Worm (Caenorhabditis elegans) whole organism, L1 larva: ENCODE measurements around the gene Y41C4A.22.

ENCODE experiments used
- C16A3.4 ChIP-seq: fragments of 150-350 bp; optimal IDR thresholded peaks from 2 replicates; lab custom pipeline; 2014; ENCODE audit warnings: missing biosample characterization, missing genetic modification characterization
- C34B4.2 ChIP-seq: sonication (generic microtip); optimal IDR thresholded peaks from 2 replicates; lab custom pipeline; 2017; ENCODE audit warnings: mild to moderate bottlenecking, missing genetic modification characterization, missing compliant biosample characterization
- F16B12.6 ChIP-seq: fragments of 150-350 bp; optimal IDR thresholded peaks from 2 replicates; lab custom pipeline; 2014; ENCODE audit warnings: missing biosample characterization, missing genetic modification characterization
- alr-1 ChIP-seq: fragments of 200-800 bp; sonication (Bioruptor generic); optimal IDR thresholded peaks from 2 replicates; lab custom pipeline; 2018; ENCODE audit warnings: borderline replicate concordance, mild to moderate bottlenecking, missing genetic modification characterization, missing compliant biosample characterization
- blmp-1 ChIP-seq: fragments of 150-350 bp; optimal IDR thresholded peaks from 2 replicates; lab custom pipeline; 2014; ENCODE audit warnings: missing biosample characterization, missing genetic modification characterization
- ceh-8 ChIP-seq: fragments of 200-800 bp; sonication (Bioruptor generic); optimal IDR thresholded peaks from 2 replicates; lab custom pipeline; 2018; ENCODE audit warnings: mild to moderate bottlenecking, missing genetic modification characterization, moderate library complexity, missing compliant biosample characterization
- dpl-1 ChIP-seq, 3 experiments: fragments of 150-350 bp in 2 of 3; sonication (generic microtip) in 1 of 3; optimal IDR thresholded peaks; 2 replicates each; lab custom pipeline; 2014 to 2017; ENCODE audit warnings: missing biosample characterization in 3 of 3, missing genetic modification characterization in 3 of 3, missing genetic modification reagents in 3 of 3
- dsc-1 ChIP-seq: sonication (generic microtip); optimal IDR thresholded peaks from 2 replicates; lab custom pipeline; 2016; ENCODE audit warnings: mild to moderate bottlenecking, missing genetic modification characterization, missing compliant biosample characterization
- efl-1 ChIP-seq, 4 experiments: fragments of 150-350 bp; optimal IDR thresholded peaks in 3 of 4; peaks in 1 of 4; 1 replicate in 1 of 4; 2 replicates in 3 of 4; lab custom pipeline; 2014; ENCODE audit warnings: missing biosample characterization in 2 of 4, missing genetic modification characterization in 2 of 4, missing genetic modification reagents in 2 of 4
- efl-3 ChIP-seq: fragments of 200-800 bp; sonication (Bioruptor generic); optimal IDR thresholded peaks from 2 replicates; lab custom pipeline; 2018; ENCODE audit warnings: mild to moderate bottlenecking, missing genetic modification characterization, missing compliant biosample characterization
- egl-13 ChIP-seq: sonication (generic microtip); optimal IDR thresholded peaks from 2 replicates; lab custom pipeline; 2016; ENCODE audit warnings: missing genotype, missing genetic modification reagents, missing genetic modification characterization, missing compliant biosample characterization
- elt-2 ChIP-seq: sonication (generic microtip); optimal IDR thresholded peaks from 2 replicates; lab custom pipeline; 2016; ENCODE audit warnings: missing genetic modification characterization, mild to moderate bottlenecking, inconsistent platforms, missing compliant biosample characterization, missing genetic modification reagents
- elt-3 ChIP-seq, 6 experiments: fragments of 150-350 bp in 1 of 6; sonication (generic microtip); optimal IDR thresholded peaks; 2 replicates each; lab custom pipeline; 2017 to 2018; ENCODE audit warnings: missing biosample characterization in 6 of 6, missing genetic modification characterization in 6 of 6, inconsistent platforms in 1 of 6
- ets-5 ChIP-seq: fragments of 200-800 bp; sonication (Bioruptor generic); IDR thresholded peaks from 2 replicates; pipeline ENCODE4 v1.3.6; 2022; ENCODE audit warnings: missing genetic modification characterization, missing compliant biosample characterization
- fkh-4 ChIP-seq: sonication (generic microtip); optimal IDR thresholded peaks from 2 replicates; lab custom pipeline; 2016; ENCODE audit warnings: missing compliant biosample characterization, missing genetic modification characterization, borderline replicate concordance
- fkh-8 ChIP-seq: sonication (generic microtip); optimal IDR thresholded peaks from 2 replicates; lab custom pipeline; 2016; ENCODE audit warnings: mild to moderate bottlenecking, missing genetic modification characterization, missing compliant biosample characterization
- fos-1 ChIP-seq: fragments of 150-350 bp; optimal IDR thresholded peaks from 2 replicates; lab custom pipeline; 2014; ENCODE audit warnings: missing biosample characterization, missing genetic modification characterization
- hlh-17 ChIP-seq: fragments of 200-800 bp; sonication (Bioruptor generic); optimal IDR thresholded peaks from 2 replicates; lab custom pipeline; 2018; ENCODE audit warnings: missing genetic modification characterization, mild to moderate bottlenecking, missing compliant biosample characterization, moderate library complexity, borderline replicate concordance
- hlh-4 ChIP-seq: sonication (generic microtip); optimal IDR thresholded peaks from 2 replicates; lab custom pipeline; 2016; ENCODE audit warnings: mild to moderate bottlenecking, missing genetic modification characterization, missing compliant biosample characterization
- hpl-2 ChIP-seq: fragments of 150-350 bp; optimal IDR thresholded peaks from 2 replicates; lab custom pipeline; 2014; ENCODE audit warnings: missing biosample characterization, missing genetic modification reagents, missing genetic modification characterization
- jun-1 ChIP-seq: fragments of 150-350 bp; optimal IDR thresholded peaks from 2 replicates; lab custom pipeline; 2014; ENCODE audit warnings: missing biosample characterization, missing genetic modification reagents, missing genetic modification characterization
- lin-13 ChIP-seq: fragments of 150-350 bp; optimal IDR thresholded peaks from 2 replicates; lab custom pipeline; 2014; ENCODE audit warnings: missing biosample characterization, missing genetic modification reagents, missing genetic modification characterization
- lin-14 ChIP-seq: fragments of 200-800 bp; sonication (Bioruptor generic); optimal IDR thresholded peaks from 2 replicates; lab custom pipeline; 2018; ENCODE audit warnings: mild to moderate bottlenecking, missing genetic modification characterization, moderate library complexity, missing compliant biosample characterization
- lin-35 ChIP-seq, 2 experiments: fragments of 150-350 bp; optimal IDR thresholded peaks; 2 replicates each; lab custom pipeline; 2014; ENCODE audit warnings: missing biosample characterization in 2 of 2, missing genetic modification characterization in 2 of 2, missing genetic modification reagents in 2 of 2
- lsy-2 ChIP-seq, 2 experiments: fragments of 150-350 bp; optimal IDR thresholded peaks; 2 replicates each; lab custom pipeline; 2014; ENCODE audit warnings: missing biosample characterization in 2 of 2, missing genetic modification characterization in 2 of 2
- mab-9 ChIP-seq: fragments of 200-800 bp; sonication (Bioruptor generic); IDR thresholded peaks from 2 replicates; pipeline ENCODE4 v1.3.6; 2022; ENCODE audit warnings: missing genetic modification reagents, missing genetic modification characterization, missing compliant biosample characterization
- mdl-1 ChIP-seq, 2 experiments: fragments of 150-350 bp; optimal IDR thresholded peaks; 2 replicates each; lab custom pipeline; 2014 to 2017; ENCODE audit warnings: missing biosample characterization in 2 of 2, missing genetic modification characterization in 2 of 2, inconsistent platforms in 1 of 2
- mef-2 ChIP-seq: fragments of 150-350 bp; optimal IDR thresholded peaks from 2 replicates; lab custom pipeline; 2014; ENCODE audit warnings: missing biosample characterization, missing genetic modification characterization
- mep-1 ChIP-seq: fragments of 150-350 bp; optimal IDR thresholded peaks from 2 replicates; lab custom pipeline; 2014; ENCODE audit warnings: missing biosample characterization, missing genetic modification characterization
- nhr-11 ChIP-seq: fragments of 150-350 bp; optimal IDR thresholded peaks from 2 replicates; lab custom pipeline; 2014; ENCODE audit warnings: missing biosample characterization, missing genetic modification characterization
- nhr-12 ChIP-seq: sonication (generic microtip); optimal IDR thresholded peaks from 2 replicates; lab custom pipeline; 2017; ENCODE audit warnings: missing biosample characterization, missing genetic modification characterization
- nhr-20 ChIP-seq: sonication (generic microtip); optimal IDR thresholded peaks from 2 replicates; lab custom pipeline; 2016; ENCODE audit warnings: mild to moderate bottlenecking, missing genetic modification characterization, missing compliant biosample characterization
- nhr-237 ChIP-seq: fragments of 150-350 bp; optimal IDR thresholded peaks from 2 replicates; lab custom pipeline; 2014; ENCODE audit warnings: missing biosample characterization, missing genetic modification characterization
- nhr-28 ChIP-seq: fragments of 150-350 bp; optimal IDR thresholded peaks from 2 replicates; lab custom pipeline; 2014; ENCODE audit warnings: missing biosample characterization, missing genetic modification characterization
- nhr-71 ChIP-seq: sonication (generic microtip); optimal IDR thresholded peaks from 2 replicates; lab custom pipeline; 2016; ENCODE audit warnings: mild to moderate bottlenecking, missing genetic modification characterization, moderate library complexity, missing compliant biosample characterization
- nhr-77 ChIP-seq: fragments of 150-350 bp; optimal IDR thresholded peaks from 2 replicates; lab custom pipeline; 2014; ENCODE audit warnings: missing biosample characterization, missing genetic modification characterization
- nhr-84 ChIP-seq: sonication (generic microtip); optimal IDR thresholded peaks from 2 replicates; lab custom pipeline; 2017; ENCODE audit warnings: missing biosample characterization, missing genetic modification characterization
- nhr-85 ChIP-seq: sonication (generic microtip); peaks from one replicate; lab custom pipeline; 2016; ENCODE audit warnings: missing genetic modification characterization, inconsistent platforms, missing compliant biosample characterization
- nhr-90 ChIP-seq: sonication (generic microtip); optimal IDR thresholded peaks from 2 replicates; lab custom pipeline; 2016; ENCODE audit warnings: mild to moderate bottlenecking, missing genetic modification characterization, missing compliant biosample characterization; ENCODE audit not compliant: poor library complexity
- pag-3 ChIP-seq: sonication (generic microtip); optimal IDR thresholded peaks from 2 replicates; lab custom pipeline; 2017; ENCODE audit warnings: missing genetic modification characterization, mild to moderate bottlenecking, missing compliant biosample characterization, antibody characterized with exemption, borderline replicate concordance; ENCODE audit not compliant: insufficient read depth
- pax-3 ChIP-seq: fragments of 200-800 bp; sonication (Bioruptor generic); optimal IDR thresholded peaks from 2 replicates; lab custom pipeline; 2018; ENCODE audit warnings: mild to moderate bottlenecking, missing genetic modification characterization, moderate library complexity, missing compliant biosample characterization
- pqm-1 ChIP-seq: sonication (generic microtip); optimal IDR thresholded peaks from 3 replicates; lab custom pipeline; 2017; ENCODE audit warnings: missing biosample characterization, missing genetic modification characterization
- unc-130 ChIP-seq: fragments of 150-350 bp; optimal IDR thresholded peaks from 2 replicates; lab custom pipeline; 2017; ENCODE audit warnings: missing biosample characterization, missing genetic modification characterization, inconsistent platforms
- unc-98 ChIP-seq: fragments of 200-800 bp; sonication (Bioruptor generic); IDR thresholded peaks from 2 replicates; pipeline ENCODE4 v1.3.6; 2022; ENCODE audit warnings: missing genetic modification characterization, missing compliant biosample characterization
- vab-15 ChIP-seq: sonication (generic microtip); optimal IDR thresholded peaks from 2 replicates; lab custom pipeline; 2017; ENCODE audit warnings: missing genotype, mild to moderate bottlenecking, missing genetic modification characterization, missing compliant biosample characterization
- xbp-1 ChIP-seq: sonication (generic microtip); optimal IDR thresholded peaks from 2 replicates; lab custom pipeline; 2016; ENCODE audit warnings: missing genetic modification characterization, missing compliant biosample characterization
- zip-4 ChIP-seq: fragments of 200-800 bp; sonication (Bioruptor generic); optimal IDR thresholded peaks from 2 replicates; lab custom pipeline; 2018; ENCODE audit warnings: mild to moderate bottlenecking, missing genetic modification characterization, moderate library complexity, missing compliant biosample characterization
- ztf-4 ChIP-seq: fragments of 150-350 bp; optimal IDR thresholded peaks from 2 replicates; lab custom pipeline; 2014; ENCODE audit warnings: missing biosample characterization, missing genetic modification characterization

Y41C4A.22 gene

ce11 chrIII:11683038-11683437, 12.0 kb upstream of the Y41C4A.22 start:
- no peak for TF ChIP-seq lin-13 (GFP tag; lab: Kevin White, UChicago)
- no peak for TF ChIP-seq efl-1 (optimal IDR thresholded peaks at IDR 0.05; lab: Kevin White, UChicago)
- peak in 1 of 2 experiments; percentile 17 for TF ChIP-seq efl-1 (GFP tag; optimal IDR thresholded peaks at IDR 0.05 in 1 of 2; lab: Kevin White, UChicago)

DNA sequence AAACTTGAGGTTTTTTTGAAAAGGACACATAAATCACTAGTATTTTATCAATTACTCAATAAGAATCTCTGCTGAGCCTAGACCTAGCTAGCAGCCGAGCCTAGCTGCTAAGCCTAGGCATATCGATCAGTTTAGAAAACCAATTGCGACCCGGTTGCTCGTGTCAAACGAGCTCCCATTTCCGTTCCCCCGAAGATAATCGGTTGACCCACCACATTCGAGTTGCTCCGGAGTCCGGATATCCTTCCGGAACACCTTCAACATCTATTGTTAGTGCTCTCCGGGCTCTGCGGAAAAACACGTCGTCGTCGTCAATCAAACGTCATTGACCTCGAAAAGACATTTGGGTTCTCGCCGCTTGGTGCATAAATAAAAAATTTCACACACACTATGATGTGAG, 11.3 kb upstream of the Y41C4A.22 start:
- TF ChIP-seq fkh-8 (tag; lab: Kevin White, UChicago) = peak; percentile 11
- TF ChIP-seq nhr-84 (tag; lab: Kevin White, UChicago) = no peak
- no peak for TF ChIP-seq mep-1 (tag; lab: Kevin White, UChicago)

DNA sequence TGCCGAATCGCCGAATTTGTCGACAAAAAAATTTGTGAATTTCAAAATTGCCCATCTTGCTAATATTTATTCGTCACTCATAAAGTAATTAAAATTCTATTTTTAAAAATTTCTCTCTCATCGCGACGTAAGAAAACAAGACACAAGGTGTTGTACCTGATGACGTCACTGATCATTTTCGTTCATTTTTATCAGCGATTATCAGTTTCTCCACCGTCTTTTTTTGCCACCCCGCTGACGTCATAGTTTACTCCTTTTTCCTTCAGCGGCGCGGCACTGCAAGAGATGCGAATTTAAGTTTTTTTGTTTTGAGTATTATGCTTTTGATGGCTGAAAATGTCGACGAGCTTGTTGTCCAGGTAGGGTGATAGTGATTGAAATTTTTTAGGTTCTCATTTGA, 10.3 kb upstream of the Y41C4A.22 start:
- no peak for TF ChIP-seq jun-1 (tag; lab: Kevin White, UChicago)
- peak; percentile 5 for TF ChIP-seq nhr-90 (tag; lab: Kevin White, UChicago)
- TF ChIP-seq pag-3 (tag; lab: Kevin White, UChicago) = no peak
- no peak for TF ChIP-seq zip-4
- no peak for TF ChIP-seq hlh-17 (GFP tag; lab: Kevin White, UChicago)
- TF ChIP-seq xbp-1 = no peak
- TF ChIP-seq alr-1 (tag; lab: Kevin White, UChicago) = no peak
- TF ChIP-seq lsy-2 (tag; optimal IDR thresholded peaks at IDR 0.05; lab: Kevin White, UChicago) = peak in 1 of 2 experiments; percentile 1
- TF ChIP-seq fos-1 = no peak
- no peak for TF ChIP-seq mab-9
- TF ChIP-seq C16A3.4 (tag; lab: Kevin White, UChicago) = no peak
- no peak for TF ChIP-seq nhr-237 (tag; lab: Kevin White, UChicago)
- TF ChIP-seq ceh-8 = no peak
- TF ChIP-seq nhr-71 = peak; percentile 37
- TF ChIP-seq dpl-1 (GFP tag; optimal IDR thresholded peaks at IDR 0.05; lab: Kevin White, UChicago) = no peak
- no peak for TF ChIP-seq unc-98
- no peak for TF ChIP-seq unc-130
- TF ChIP-seq elt-2 (tag; lab: Kevin White, UChicago) = peak; percentile 71
- no peak for TF ChIP-seq nhr-11 (tag; lab: Kevin White, UChicago)
- no peak for TF ChIP-seq ets-5 (GFP tag; lab: Robert Waterston, UW)
- TF ChIP-seq blmp-1 = peak; percentile 29
- TF ChIP-seq dsc-1 = peak; percentile 39
- peak in 1 of 6 experiments; percentile 29 for TF ChIP-seq elt-3 (tag; optimal IDR thresholded peaks at IDR 0.05; lab: Kevin White, UChicago)
- TF ChIP-seq hlh-4 (tag; lab: Kevin White, UChicago) = no peak
- TF ChIP-seq vab-15 (tag; lab: Kevin White, UChicago) = no peak
- peak; percentile 22 for TF ChIP-seq fkh-8 (tag; lab: Kevin White, UChicago)
- no peak for TF ChIP-seq nhr-28 (tag; lab: Kevin White, UChicago)
- no peak for TF ChIP-seq egl-13 (tag; lab: Kevin White, UChicago)
- TF ChIP-seq nhr-77 (tag; lab: Kevin White, UChicago) = peak; percentile 3
- TF ChIP-seq nhr-20 (tag; lab: Kevin White, UChicago) = peak; percentile 24
- peak; percentile 37 for TF ChIP-seq lin-14 (GFP tag; lab: Kevin White, UChicago)
- TF ChIP-seq F16B12.6 (tag; lab: Kevin White, UChicago) = no peak
- no peak for TF ChIP-seq pqm-1 (tag; lab: Kevin White, UChicago)
- TF ChIP-seq hpl-2 (GFP tag; lab: Kevin White, UChicago) = no peak
- TF ChIP-seq ztf-4 (tag; lab: Kevin White, UChicago) = no peak
- no peak for TF ChIP-seq nhr-12 (tag; lab: Kevin White, UChicago)
- no peak for TF ChIP-seq C34B4.2 (tag; lab: Kevin White, UChicago)
- peak in 1 of 2 experiments; percentile 49 for TF ChIP-seq lin-35 (GFP tag; optimal IDR thresholded peaks at IDR 0.05; lab: Kevin White, UChicago)
- TF ChIP-seq efl-3 (GFP tag; lab: Kevin White, UChicago) = no peak
- TF ChIP-seq pax-3 (tag; lab: Kevin White, UChicago) = no peak
- peak; percentile 60 for TF ChIP-seq nhr-85 (tag; lab: Kevin White, UChicago)
- TF ChIP-seq mdl-1 (tag; optimal IDR thresholded peaks at IDR 0.05; lab: Kevin White, UChicago) = no peak
- TF ChIP-seq mef-2 (tag; lab: Kevin White, UChicago) = no peak
- no peak for TF ChIP-seq fkh-4 (tag; lab: Kevin White, UChicago)
